Fruit fly (Drosophila melanogaster) whole organism, prepupa: ENCODE data around the gene CG15027.

Experiments used
- CG10631 ChIP-seq: fragments of 200-800 bp; sonication (Bioruptor generic); optimal IDR thresholded peaks from 2 replicates; lab custom pipeline; 2016; ENCODE audit warnings: missing biosample characterization, missing genetic modification characterization
- CG10669 ChIP-seq: fragments of 200-800 bp; sonication (Bioruptor generic); optimal IDR thresholded peaks from 3 replicates; lab custom pipeline; 2018; ENCODE audit warnings: missing biosample characterization, mild to moderate bottlenecking, missing genetic modification characterization, moderate library complexity
- CG11294 ChIP-seq: fragments of 200-800 bp; sonication (Bioruptor generic); IDR thresholded peaks from 2 replicates; pipeline ENCODE4 v1.3.6; 2022; ENCODE audit warnings: missing biosample characterization, missing genetic modification characterization
- CG11762 ChIP-seq: fragments of 200-800 bp; sonication (Bioruptor generic); optimal IDR thresholded peaks from 3 replicates; lab custom pipeline; 2016; ENCODE audit warnings: missing biosample characterization, missing genetic modification characterization; ENCODE audit not compliant: insufficient read depth
- CG11902 ChIP-seq: fragments of 200-800 bp; sonication (Bioruptor generic); optimal IDR thresholded peaks from 3 replicates; lab custom pipeline; 2016; ENCODE audit warnings: missing biosample characterization, missing genetic modification characterization
- CG15336 ChIP-seq: fragments of 200-800 bp; sonication (Bioruptor generic); IDR thresholded peaks from 2 replicates; pipeline ENCODE4 v1.3.6; 2022; ENCODE audit warnings: missing biosample characterization, missing genetic modification characterization
- CG1621 ChIP-seq: fragments of 200-800 bp; sonication (Bioruptor generic); optimal IDR thresholded peaks from 3 replicates; lab custom pipeline; 2018; ENCODE audit warnings: missing biosample characterization, mild to moderate bottlenecking, missing genetic modification characterization
- CG16779 ChIP-seq: fragments of 200-800 bp; sonication (Bioruptor generic); optimal IDR thresholded peaks from 3 replicates; lab custom pipeline; 2017; ENCODE audit warnings: missing biosample characterization, mild to moderate bottlenecking, missing genetic modification characterization
- CG3032 ChIP-seq: fragments of 200-800 bp; optimal IDR thresholded peaks from 2 replicates; lab custom pipeline; 2019; ENCODE audit warnings: missing biosample characterization, mild to moderate bottlenecking, missing genetic modification characterization, moderate library complexity
- CG31627 ChIP-seq: fragments of 200-800 bp; sonication (Bioruptor generic); optimal IDR thresholded peaks from 3 replicates; lab custom pipeline; 2016; ENCODE audit warnings: missing biosample characterization, missing genetic modification characterization
- CG32006 ChIP-seq: fragments of 200-800 bp; sonication (Bioruptor generic); optimal IDR thresholded peaks from 3 replicates; lab custom pipeline; 2017; ENCODE audit warnings: missing biosample characterization, mild to moderate bottlenecking, missing genetic modification characterization
- CG3919 ChIP-seq: fragments of 200-800 bp; sonication (Bioruptor generic); optimal IDR thresholded peaks from 3 replicates; lab custom pipeline; 2016; ENCODE audit warnings: missing biosample characterization, missing genetic modification characterization
- CG4318 ChIP-seq: fragments of 200-800 bp; sonication (Bioruptor generic); optimal IDR thresholded peaks from 3 replicates; lab custom pipeline; 2017; ENCODE audit warnings: missing biosample characterization, mild to moderate bottlenecking, missing genetic modification characterization
- CG6163 ChIP-seq: fragments of 200-800 bp; sonication (Bioruptor generic); IDR thresholded peaks from 3 replicates; pipeline ENCODE4 v1.3.6; 2022; ENCODE audit warnings: missing biosample characterization, missing genetic modification characterization
- CG6276 ChIP-seq: fragments of 200-800 bp; sonication (Bioruptor generic); optimal IDR thresholded peaks from 2 replicates; lab custom pipeline; 2017; ENCODE audit warnings: missing biosample characterization, mild to moderate bottlenecking, missing genetic modification characterization
- CG6792 ChIP-seq: fragments of 200-800 bp; sonication (Bioruptor generic); optimal IDR thresholded peaks from 3 replicates; lab custom pipeline; 2016; ENCODE audit warnings: missing biosample characterization, missing genetic modification characterization
- CG6808 ChIP-seq: fragments of 200-800 bp; sonication (Bioruptor generic); optimal IDR thresholded peaks from 3 replicates; lab custom pipeline; 2017; ENCODE audit warnings: missing biosample characterization, missing genetic modification characterization, mild to moderate bottlenecking, moderate library complexity, missing genetic modification reagents
- CG6854 ChIP-seq: fragments of 200-800 bp; sonication (Bioruptor generic); optimal IDR thresholded peaks from 2 replicates; lab custom pipeline; 2017; ENCODE audit warnings: missing biosample characterization, mild to moderate bottlenecking, missing genetic modification characterization
- CG8319 ChIP-seq: fragments of 200-800 bp; sonication (Bioruptor generic); optimal IDR thresholded peaks from 3 replicates; lab custom pipeline; 2016; ENCODE audit warnings: missing biosample characterization, missing genetic modification characterization
- CG8632 ChIP-seq: fragments of 200-800 bp; sonication (Bioruptor generic); optimal IDR thresholded peaks from 3 replicates; lab custom pipeline; 2016; ENCODE audit warnings: missing biosample characterization, missing genetic modification characterization
- CG9139 ChIP-seq: fragments of 200-800 bp; sonication (Bioruptor generic); optimal IDR thresholded peaks from 3 replicates; lab custom pipeline; 2017; ENCODE audit warnings: missing biosample characterization, mild to moderate bottlenecking, missing genetic modification characterization
- Eip75B ChIP-seq: fragments of 200-800 bp; sonication (Bioruptor generic); optimal IDR thresholded peaks from 3 replicates; lab custom pipeline; 2016; ENCODE audit warnings: missing biosample characterization, missing genetic modification characterization
- Eip78C ChIP-seq: fragments of 200-800 bp; sonication (Bioruptor generic); peaks from one replicate; lab custom pipeline; 2016; ENCODE audit warnings: missing biosample characterization, missing genetic modification characterization
- Eip93F ChIP-seq: fragments of 200-800 bp; sonication (Bioruptor generic); optimal IDR thresholded peaks from 2 replicates; lab custom pipeline; 2016; ENCODE audit warnings: missing biosample characterization, mild to moderate bottlenecking, missing genetic modification characterization
- Ets21C ChIP-seq: fragments of 200-800 bp; sonication (Bioruptor generic); optimal IDR thresholded peaks from 3 replicates; lab custom pipeline; 2016; ENCODE audit warnings: missing biosample characterization, missing genetic modification characterization
- Ets96B ChIP-seq: fragments of 200-800 bp; optimal IDR thresholded peaks from 2 replicates; lab custom pipeline; 2019; ENCODE audit warnings: missing biosample characterization, mild to moderate bottlenecking, missing genetic modification characterization, moderate library complexity
- Hr4 ChIP-seq: fragments of 200-800 bp; sonication (Bioruptor generic); optimal IDR thresholded peaks from 3 replicates; lab custom pipeline; 2016; ENCODE audit warnings: missing biosample characterization, missing genetic modification characterization
- Lpt ChIP-seq: fragments of 200-800 bp; sonication (Bioruptor generic); optimal IDR thresholded peaks from 3 replicates; lab custom pipeline; 2016; ENCODE audit warnings: missing biosample characterization, missing genetic modification characterization
- Met ChIP-seq: fragments of 200-800 bp; sonication (Bioruptor generic); optimal IDR thresholded peaks from 3 replicates; lab custom pipeline; 2016; ENCODE audit warnings: missing biosample characterization, missing genetic modification characterization
- OdsH ChIP-seq: fragments of 200-800 bp; sonication (Bioruptor generic); optimal IDR thresholded peaks from 3 replicates; lab custom pipeline; 2016; ENCODE audit warnings: missing biosample characterization, missing genetic modification characterization
- Smox ChIP-seq: fragments of 200-800 bp; sonication (Bioruptor generic); optimal IDR thresholded peaks from 3 replicates; lab custom pipeline; 2016; ENCODE audit warnings: missing biosample characterization, missing genetic modification characterization
- Sox14 ChIP-seq: fragments of 200-800 bp; sonication (Bioruptor generic); optimal IDR thresholded peaks from 3 replicates; lab custom pipeline; 2016; ENCODE audit warnings: missing biosample characterization, missing genetic modification characterization
- Sox15 ChIP-seq: fragments of 200-800 bp; sonication (Bioruptor generic); optimal IDR thresholded peaks from 3 replicates; lab custom pipeline; 2016; ENCODE audit warnings: missing biosample characterization, missing genetic modification characterization
- achi ChIP-seq: fragments of 200-800 bp; sonication (Bioruptor generic); optimal IDR thresholded peaks from 3 replicates; lab custom pipeline; 2016; ENCODE audit warnings: missing biosample characterization, missing genetic modification characterization
- acj6 ChIP-seq: fragments of 200-800 bp; sonication (Bioruptor generic); optimal IDR thresholded peaks from 3 replicates; lab custom pipeline; 2016; ENCODE audit warnings: missing biosample characterization, missing genetic modification characterization
- dac ChIP-seq: fragments of 200-800 bp; sonication (Bioruptor generic); optimal IDR thresholded peaks from 2 replicates; lab custom pipeline; 2017; ENCODE audit warnings: missing biosample characterization, mild to moderate bottlenecking, missing genetic modification characterization
- dsx ChIP-seq: fragments of 200-800 bp; optimal IDR thresholded peaks from 3 replicates; lab custom pipeline; 2019; ENCODE audit warnings: missing biosample characterization, mild to moderate bottlenecking, missing genetic modification characterization, moderate library complexity; ENCODE audit not compliant: poor library complexity, severe bottlenecking
- eg ChIP-seq: fragments of 200-800 bp; sonication (Bioruptor generic); IDR thresholded peaks from 3 replicates; pipeline ENCODE4 v1.3.6; 2022; ENCODE audit warnings: missing biosample characterization, missing genetic modification characterization
- esn ChIP-seq: fragments of 200-800 bp; sonication (Bioruptor generic); optimal IDR thresholded peaks from 2 replicates; lab custom pipeline; 2016; ENCODE audit warnings: missing biosample characterization, mild to moderate bottlenecking, missing genetic modification characterization, moderate library complexity
- fd85E ChIP-seq: fragments of 200-800 bp; sonication (Bioruptor generic); optimal IDR thresholded peaks from 3 replicates; lab custom pipeline; 2016; ENCODE audit warnings: missing biosample characterization, missing genetic modification characterization
- fkh ChIP-seq: fragments of 200-800 bp; sonication (Bioruptor generic); optimal IDR thresholded peaks from 3 replicates; lab custom pipeline; 2017; ENCODE audit warnings: missing biosample characterization, mild to moderate bottlenecking, missing genetic modification characterization, moderate library complexity
- lz ChIP-seq: fragments of 200-800 bp; sonication (Bioruptor generic); optimal IDR thresholded peaks from 3 replicates; lab custom pipeline; 2016; ENCODE audit warnings: missing biosample characterization, missing genetic modification characterization
- net ChIP-seq: fragments of 200-800 bp; sonication (Bioruptor generic); optimal IDR thresholded peaks from 3 replicates; lab custom pipeline; 2016; ENCODE audit warnings: missing biosample characterization, missing genetic modification characterization
- salr ChIP-seq, 2 experiments: fragments of 200-800 bp; sonication (Bioruptor generic); optimal IDR thresholded peaks; 3 replicates each; lab custom pipeline; 2016 to 2018; ENCODE audit warnings: missing biosample characterization in 2 of 2, missing genetic modification characterization in 2 of 2, mild to moderate bottlenecking in 1 of 2
- spab ChIP-seq: fragments of 200-800 bp; sonication (Bioruptor generic); optimal IDR thresholded peaks from 2 replicates; lab custom pipeline; 2017; ENCODE audit warnings: missing biosample characterization, mild to moderate bottlenecking, missing genetic modification characterization, missing genetic modification reagents
- ss ChIP-seq, 2 experiments: fragments of 200-800 bp; sonication (Bioruptor generic); optimal IDR thresholded peaks; 2 replicates in 1 of 2; 3 replicates in 1 of 2; lab custom pipeline; 2017 to 2018; ENCODE audit warnings: mild to moderate bottlenecking in 2 of 2, missing biosample characterization in 2 of 2, missing genetic modification characterization in 2 of 2, moderate library complexity in 1 of 2
- svp ChIP-seq: fragments of 200-800 bp; sonication (Bioruptor generic); peaks from one replicate; lab custom pipeline; 2016; ENCODE audit warnings: missing biosample characterization, missing genetic modification characterization
- topi ChIP-seq: fragments of 200-800 bp; sonication (Bioruptor generic); optimal IDR thresholded peaks from 3 replicates; lab custom pipeline; 2016; ENCODE audit warnings: missing biosample characterization, missing genetic modification characterization
- vri ChIP-seq: fragments of 200-800 bp; sonication (Bioruptor generic); optimal IDR thresholded peaks from 3 replicates; lab custom pipeline; 2016; ENCODE audit warnings: missing biosample characterization, mild to moderate bottlenecking, missing genetic modification characterization

CG15027 gene

dm6 chrX:15121714-15122113 is 36.1 kb upstream of the CG15027 start:
- TF ChIP-seq OdsH (GFP tag; lab: Kevin White, UChicago) (no peak), lz (GFP tag; lab: Kevin White, UChicago) (no peak), Lpt (no peak), CG3032 (tag; lab: Kevin White, UChicago) (no peak), vri (no peak), dac (GFP tag; lab: Kevin White, UChicago) (no peak), CG6163 (GFP tag; lab: Robert Waterston, UW) (no peak), topi (GFP tag; lab: Kevin White, UChicago) (no peak), Eip93F (no peak)

- TF ChIP-seq Eip75B (GFP tag; lab: Kevin White, UChicago) (no peak), OdsH (GFP tag; lab: Kevin White, UChicago) (peak; percentile 6), CG10631 (no peak), CG11762 (GFP tag; lab: Kevin White, UChicago) (no peak), Sox14 (GFP tag; lab: Kevin White, UChicago) (no peak), Ets96B (no peak), eg (GFP tag; lab: Robert Waterston, UW) (peak; percentile 41; the same call in 1 of the 3 replicates), Ets21C (GFP tag; lab: Kevin White, UChicago) (no peak), ss (GFP tag; optimal IDR thresholded peaks at IDR 0.05; lab: Kevin White, UChicago) (no peak), CG6854 (GFP tag; lab: Kevin White, UChicago) (no peak), dsx (GFP tag; lab: Kevin White, UChicago) (no peak), CG8319 (GFP tag; lab: Kevin White, UChicago) (no peak), Sox15 (no peak), CG3919 (GFP tag; lab: Kevin White, UChicago) (no peak), CG11294 (GFP tag; lab: Robert Waterston, UW) (no peak), CG6163 (GFP tag; lab: Robert Waterston, UW) (no peak), salr (GFP tag; optimal IDR thresholded peaks at IDR 0.05; lab: Kevin White, UChicago) (no peak), CG31627 (GFP tag; lab: Kevin White, UChicago) (no peak), CG6792 (no peak), CG4318 (GFP tag; lab: Kevin White, UChicago) (no peak), net (GFP tag; lab: Kevin White, UChicago) (no peak), svp (GFP tag; lab: Kevin White, UChicago) (no peak), fkh (peak; percentile 14), CG16779 (tag; lab: Kevin White, UChicago) (no peak), topi (GFP tag; lab: Kevin White, UChicago) (no peak), Hr4 (GFP tag; lab: Kevin White, UChicago) (peak; percentile 37), lz (GFP tag; lab: Kevin White, UChicago) (no peak), achi (no peak), spab (GFP tag; lab: Kevin White, UChicago) (no peak), Eip78C (GFP tag; lab: Kevin White, UChicago) (peak; percentile 47), CG8632 (GFP tag; lab: Kevin White, UChicago) (no peak), Lpt (no peak), esn (GFP tag; lab: Kevin White, UChicago) (no peak), CG9139 (GFP tag; lab: Kevin White, UChicago) (no peak), acj6 (GFP tag; lab: Kevin White, UChicago) (no peak), CG15336 (GFP tag; lab: Robert Waterston, UW) (peak; percentile 52), CG6276 (GFP tag; lab: Kevin White, UChicago) (peak; percentile 6), CG3032 (tag; lab: Kevin White, UChicago) (no peak), CG10669 (GFP tag; lab: Kevin White, UChicago) (no peak), dac (GFP tag; lab: Kevin White, UChicago) (no peak), Met (GFP tag; lab: Kevin White, UChicago) (no peak), fd85E (GFP tag; lab: Kevin White, UChicago) (no peak), vri (no peak), CG6808 (no peak), CG11902 (no peak), Eip93F (no peak), CG1621 (no peak), Smox (GFP tag; lab: Kevin White, UChicago) (no peak), CG32006 (GFP tag; lab: Kevin White, UChicago) (peak; percentile 51)
Observed at dm6 chrX:15120116-15120515, 34.5 kb upstream of the CG15027 start.
